Fruit fly (Drosophila melanogaster): ENCODE measurements around the gene CG31909.

The CG31909 gene

dm6 chr2L:7298744-7299366 is 41.5 kb downstream of the CG31909 start (continued):
- TF ChIP-seq CG31441 (GFP tag; IDR thresholded peaks at IDR 0.05) (0 out of 2 replicates have a peak, but pooled peaks have one; percentile 18), zf30C (GFP tag; optimal IDR thresholded peaks at IDR 0.05) (peak; percentile 68), Xrp1 (GFP tag; IDR thresholded peaks at IDR 0.05) (peak; percentile 59; the same call in 1 of the 2 replicates), sim (GFP tag; IDR thresholded peaks at IDR 0.05) (no peak), CG1792 (GFP tag; optimal IDR thresholded peaks at IDR 0.05) (no peak), CG10209 (GFP tag; optimal IDR thresholded peaks at IDR 0.05) (peak; percentile 11), CG6254 (GFP tag; optimal IDR thresholded peaks at IDR 0.05) (no peak), luna (GFP tag; optimal IDR thresholded peaks at IDR 0.05) (no peak), pum (GFP tag; optimal IDR thresholded peaks at IDR 0.05) (peak; percentile 17), CG11696 (GFP tag; IDR thresholded peaks at IDR 0.05) (no peak), hkb (optimal IDR thresholded peaks at IDR 0.05) (no peak), hkb (GFP tag; IDR thresholded peaks at IDR 0.05) (no peak), Side (GFP tag; optimal IDR thresholded peaks at IDR 0.05) (no peak), Taf1 (GFP tag; IDR thresholded peaks at IDR 0.05) (no peak), Med (GFP tag) (peak; percentile 74), CG4328 (GFP tag; optimal IDR thresholded peaks at IDR 0.05) (no peak), CG30431 (GFP tag; optimal IDR thresholded peaks at IDR 0.05) (peak; percentile 39), CG3838 (GFP tag; optimal IDR thresholded peaks at IDR 0.05) (no peak), CG9727 (GFP tag; optimal IDR thresholded peaks at IDR 0.05) (peak; percentile 54), Jarid2 (GFP tag; optimal IDR thresholded peaks at IDR 0.05) (no peak), Vsx1 (GFP tag; optimal IDR thresholded peaks at IDR 0.05) (no peak), her (GFP tag; optimal IDR thresholded peaks at IDR 0.05) (no peak), CG9817 (tag; optimal IDR thresholded peaks at IDR 0.05) (no peak), CG2712 (tag; optimal IDR thresholded peaks at IDR 0.05) (peak; percentile 57), cg (GFP tag; optimal IDR thresholded peaks at IDR 0.05) (no peak), chn (GFP tag; optimal IDR thresholded peaks at IDR 0.05) (peak; percentile 4), CG4707 (GFP tag; optimal IDR thresholded peaks at IDR 0.05) (no peak), CG10979 (tag; optimal IDR thresholded peaks at IDR 0.05) (peak; percentile 40), Lim3 (GFP tag; IDR thresholded peaks at IDR 0.05) (no peak), dysf (GFP tag; IDR thresholded peaks at IDR 0.05) (no peak), CG33213 (GFP tag; optimal IDR thresholded peaks at IDR 0.05) (no peak), caup (GFP tag; optimal IDR thresholded peaks at IDR 0.05; ENCODE audit: severe bottlenecking) (no peak), zen2 (GFP tag; IDR thresholded peaks at IDR 0.05; ENCODE audit: partially characterized antibody) (no peak), CG2129 (GFP tag; IDR thresholded peaks at IDR 0.05; ENCODE audit: partially characterized antibody) (no peak), Bteb2 (GFP tag; optimal IDR thresholded peaks at IDR 0.05) (no peak), CG17361 (GFP tag; IDR thresholded peaks at IDR 0.05) (no peak), CG9609 (GFP tag; optimal IDR thresholded peaks at IDR 0.05) (no peak), gem (tag; optimal IDR thresholded peaks at IDR 0.05) (peak; percentile 43), grau (tag; optimal IDR thresholded peaks at IDR 0.05) (peak; percentile 9), CG17328 (GFP tag; IDR thresholded peaks at IDR 0.05) (peak; percentile 45; the same call in 1 of the 2 replicates), crc (GFP tag; optimal IDR thresholded peaks at IDR 0.05) (no peak), sc (optimal IDR thresholded peaks at IDR 0.05) (no peak), sc (GFP tag; optimal IDR thresholded peaks at IDR 0.05) (no peak), Sin3A (optimal IDR thresholded peaks at IDR 0.05) (no peak), CG8359 (GFP tag; optimal IDR thresholded peaks at IDR 0.05; ENCODE audit: borderline replicate concordance) (no peak), crp (GFP tag; optimal IDR thresholded peaks at IDR 0.05) (no peak), CG13775 (GFP tag; optimal IDR thresholded peaks at IDR 0.05) (peak; percentile 18), CG8765 (GFP tag; IDR thresholded peaks at IDR 0.05) (peak; percentile 31; the same call in 1 of the 2 replicates), onecut (GFP tag; IDR thresholded peaks at IDR 0.05) (no peak), CG1529 (GFP tag; optimal IDR thresholded peaks at IDR 0.05) (no peak), CG11247 (GFP tag; IDR thresholded peaks at IDR 0.05) (no peak)
